Fruit fly (Drosophila melanogaster): Measurements from ENCODE around the gene CG15406.

CG15406 gene

dm6 chr2L:3302958-3303842 lies 5.8 kb upstream of the CG15406 start, which contains the start of gene CG9663:
TSS of gene CG9663 (minus strand) at chr2L:3303130.
- peak; percentile 68 for TF ChIP-seq Pif1A (GFP tag; optimal IDR thresholded peaks at IDR 0.05)
- peak; percentile 76 for TF ChIP-seq CG32121 (GFP tag; IDR thresholded peaks at IDR 0.05)
- peak; percentile 56 for TF ChIP-seq rn (GFP tag; IDR thresholded peaks at IDR 0.05)
- TF ChIP-seq CG9948 (tag; optimal IDR thresholded peaks at IDR 0.05), result peak; percentile 53
- peak; percentile 72 for TF ChIP-seq EcR (GFP tag; optimal IDR thresholded peaks at IDR 0.05)
- peak; percentile 83 for TF ChIP-seq gl (tag; optimal IDR thresholded peaks at IDR 0.05)
- TF ChIP-seq CG34367 (tag; optimal IDR thresholded peaks at IDR 0.05), result peak; percentile 47
- TF ChIP-seq fd96Ca (GFP tag; IDR thresholded peaks at IDR 0.05), result peak; percentile 73
- peak; percentile 79 for TF ChIP-seq CG8159 (tag; optimal IDR thresholded peaks at IDR 0.05)
- TF ChIP-seq CG15710 (tag; optimal IDR thresholded peaks at IDR 0.05), result peak; percentile 71
- TF ChIP-seq Snoo (tag; optimal IDR thresholded peaks at IDR 0.05), result peak; percentile 60
- peak; percentile 78 for TF ChIP-seq CG14655 (GFP tag; optimal IDR thresholded peaks at IDR 0.05)
- TF ChIP-seq Ets98B (GFP tag; IDR thresholded peaks at IDR 0.05), result peak; percentile 86
- peak; percentile 73; the same call in 1 of the 2 replicates for TF ChIP-seq CG12605 (GFP tag; IDR thresholded peaks at IDR 0.05)
- TF ChIP-seq CG8301 (tag; optimal IDR thresholded peaks at IDR 0.05), result peak; percentile 67
- TF ChIP-seq CG13204 (GFP tag; optimal IDR thresholded peaks at IDR 0.05), result peak; percentile 76
- no peak for TF ChIP-seq CG10348 (GFP tag; IDR thresholded peaks at IDR 0.05)
- TF ChIP-seq CG17806 (tag; optimal IDR thresholded peaks at IDR 0.05), result peak; percentile 53
- peak; percentile 9 for TF ChIP-seq D1 (tag; optimal IDR thresholded peaks at IDR 0.05)
- peak; percentile 58 for TF ChIP-seq Pif1B (GFP tag; optimal IDR thresholded peaks at IDR 0.05)
- TF ChIP-seq CG4496 (GFP tag; IDR thresholded peaks at IDR 0.05), result peak; percentile 91

- TF ChIP-seq CG15710 (tag; optimal IDR thresholded peaks at IDR 0.05) (no peak), CG12605 (GFP tag; IDR thresholded peaks at IDR 0.05) (peak; percentile 37; the same call in 1 of the 2 replicates)
Measured at dm6 chr2L:3303893-3304292, 5.1 kb upstream of the CG15406 start, which contains the start of gene CG3277. TSS of gene CG3277 (plus strand) at chr2L:3304100.

DNA sequence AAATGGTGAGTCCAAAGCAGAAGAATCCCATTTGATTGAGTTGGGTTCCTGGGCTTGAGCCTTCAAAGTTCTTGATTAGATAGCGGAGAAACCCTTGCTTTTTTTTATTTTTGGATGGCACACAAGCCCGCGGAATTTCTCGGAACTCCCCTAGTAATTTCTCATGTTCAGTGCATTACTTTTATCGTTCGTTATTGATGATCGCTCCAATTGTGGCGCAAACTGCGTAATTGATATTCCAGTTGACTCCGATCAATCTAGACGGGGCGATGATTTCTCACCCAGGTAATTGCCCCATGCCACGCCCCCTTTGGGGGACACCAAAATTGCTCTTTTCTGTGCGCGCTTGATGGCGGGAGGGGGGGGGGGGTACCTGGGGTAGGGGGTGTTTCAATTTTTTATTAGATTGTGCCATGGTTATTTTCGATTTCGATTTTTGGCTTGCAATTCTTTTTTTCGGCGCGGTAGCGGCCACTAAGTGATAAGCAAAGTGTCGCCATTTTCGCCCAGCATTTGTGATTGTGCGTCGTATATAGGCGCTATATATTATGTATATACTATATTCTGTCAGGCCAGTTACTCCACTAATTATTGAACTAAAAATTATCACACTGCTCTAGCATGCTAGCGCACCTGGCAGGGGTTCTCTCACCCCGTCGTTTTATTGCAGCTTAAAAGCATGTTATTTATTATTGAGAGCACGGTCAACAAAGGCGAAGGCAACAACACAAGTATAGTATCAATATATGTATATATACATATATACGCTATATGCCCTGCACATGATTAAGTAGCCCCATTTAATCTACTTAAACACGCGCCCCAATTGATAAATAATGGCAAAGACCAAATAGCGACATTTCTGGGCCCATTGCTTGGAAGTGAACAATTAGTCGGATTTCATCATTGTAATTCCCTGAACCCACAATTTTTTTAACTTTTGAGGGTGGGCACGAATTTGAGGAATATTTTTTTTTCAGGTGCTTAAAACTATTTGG lies 3.9 kb upstream of the CG15406 start:
- TF ChIP-seq CG13204 (GFP tag; optimal IDR thresholded peaks at IDR 0.05), result no peak
- no peak for TF ChIP-seq CG8301 (tag; optimal IDR thresholded peaks at IDR 0.05)
- TF ChIP-seq Snoo (tag; optimal IDR thresholded peaks at IDR 0.05), result no peak
- TF ChIP-seq fd96Ca (GFP tag; IDR thresholded peaks at IDR 0.05), result no peak
- TF ChIP-seq Ets98B (GFP tag; IDR thresholded peaks at IDR 0.05), result no peak
- no peak for TF ChIP-seq CG34367 (tag; optimal IDR thresholded peaks at IDR 0.05)
- TF ChIP-seq gl (tag; optimal IDR thresholded peaks at IDR 0.05), result no peak
- TF ChIP-seq CG12605 (GFP tag; IDR thresholded peaks at IDR 0.05), result no peak
- TF ChIP-seq CG14655 (GFP tag; optimal IDR thresholded peaks at IDR 0.05), result no peak

DNA sequence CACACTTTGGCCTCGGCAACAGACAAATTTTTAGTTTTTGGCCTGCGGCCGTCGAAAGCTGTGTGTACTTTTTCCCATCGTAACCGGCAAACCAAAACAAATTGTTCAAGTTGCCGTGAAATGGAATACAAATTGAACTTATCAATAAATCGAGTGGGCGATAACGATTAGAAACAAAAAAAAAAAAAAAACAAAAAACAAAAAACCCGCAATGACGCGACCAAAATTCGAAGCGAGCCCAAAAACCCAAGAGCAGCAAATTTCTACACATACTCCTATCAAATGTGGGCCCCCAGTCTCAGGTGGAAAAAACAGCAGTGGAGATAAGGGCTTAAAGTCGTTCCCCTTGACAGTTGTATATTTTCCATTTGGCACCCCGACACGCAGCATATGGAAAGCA lies 1.8 kb upstream of the CG15406 start:
- TF ChIP-seq CG34367 (tag; optimal IDR thresholded peaks at IDR 0.05) (no peak), CG15710 (tag; optimal IDR thresholded peaks at IDR 0.05) (no peak), CG10348 (GFP tag; IDR thresholded peaks at IDR 0.05) (no peak), rn (GFP tag; IDR thresholded peaks at IDR 0.05) (no peak)

- no peak for TF ChIP-seq CG4496 (GFP tag; IDR thresholded peaks at IDR 0.05)
- TF ChIP-seq Ets98B (GFP tag; IDR thresholded peaks at IDR 0.05), result no peak
- no peak for TF ChIP-seq CG17806 (tag; optimal IDR thresholded peaks at IDR 0.05)
- TF ChIP-seq EcR (GFP tag; optimal IDR thresholded peaks at IDR 0.05), result no peak
- TF ChIP-seq CG8301 (tag; optimal IDR thresholded peaks at IDR 0.05), result no peak
- no peak for TF ChIP-seq CG14655 (GFP tag; optimal IDR thresholded peaks at IDR 0.05)
- no peak for TF ChIP-seq D1 (tag; optimal IDR thresholded peaks at IDR 0.05)
- no peak for TF ChIP-seq gl (tag; optimal IDR thresholded peaks at IDR 0.05)
- no peak for TF ChIP-seq Pif1B (GFP tag; optimal IDR thresholded peaks at IDR 0.05)
- TF ChIP-seq CG10348 (GFP tag; IDR thresholded peaks at IDR 0.05), result no peak
- TF ChIP-seq Snoo (tag; optimal IDR thresholded peaks at IDR 0.05), result no peak
- no peak for TF ChIP-seq fd96Ca (GFP tag; IDR thresholded peaks at IDR 0.05)
- TF ChIP-seq CG13204 (GFP tag; optimal IDR thresholded peaks at IDR 0.05), result no peak
- no peak for TF ChIP-seq CG32121 (GFP tag; IDR thresholded peaks at IDR 0.05)
- TF ChIP-seq rn (GFP tag; IDR thresholded peaks at IDR 0.05), result no peak
- TF ChIP-seq CG34367 (tag; optimal IDR thresholded peaks at IDR 0.05), result no peak
- TF ChIP-seq CG12605 (GFP tag; IDR thresholded peaks at IDR 0.05), result no peak
Measured at dm6 chr2L:3319731-3320295, 10.8 kb downstream of the CG15406 start, which contains the start of the genes Fign and CG8837. TSS of gene Fign (minus strand) at chr2L:3319872. TSS of gene CG8837 (plus strand) at chr2L:3320245.

Data from whole organism, pupa.